Fruit fly (Drosophila melanogaster) whole organism, embryonic: ENCODE measurements around the gene CG5810.

Experiments used
- B-H1 ChIP-seq: fragments of 200-800 bp; sonication (Bioruptor generic); IDR thresholded peaks from 3 replicates; pipeline ENCODE4 v1.3.6; 2022; ENCODE audit warnings: missing biosample characterization, missing genetic modification characterization
- CG1024 ChIP-seq: fragments of 200-800 bp; sonication (Bioruptor generic); IDR thresholded peaks from 2 replicates; pipeline ENCODE4 v1.3.6; 2022; ENCODE audit warnings: missing biosample characterization, missing genetic modification characterization
- CG10366 ChIP-seq: fragments of 200-800 bp; sonication (Bioruptor generic); IDR thresholded peaks from 2 replicates; pipeline ENCODE4 v1.3.6; 2022; ENCODE audit warnings: missing biosample characterization, missing genetic modification characterization
- CG10462 ChIP-seq: fragments of 200-800 bp; sonication (Bioruptor generic); optimal IDR thresholded peaks from 2 replicates; lab custom pipeline; 2016; ENCODE audit warnings: missing biosample characterization, missing genetic modification characterization
- CG10979 ChIP-seq: fragments of 200-800 bp; sonication (Bioruptor generic); optimal IDR thresholded peaks from 2 replicates; lab custom pipeline; 2018; ENCODE audit warnings: missing biosample characterization, mild to moderate bottlenecking, missing genetic modification characterization, moderate library complexity
- CG12236 ChIP-seq: fragments of 200-800 bp; sonication (Bioruptor generic); optimal IDR thresholded peaks from 2 replicates; lab custom pipeline; 2016; ENCODE audit warnings: missing biosample characterization, missing genetic modification characterization
- CG1603 ChIP-seq: fragments of 200-800 bp; sonication (Bioruptor generic); optimal IDR thresholded peaks from 2 replicates; lab custom pipeline; 2019; ENCODE audit warnings: missing biosample characterization, mild to moderate bottlenecking, missing genetic modification characterization, moderate library complexity
- CG18599 ChIP-seq: fragments of 200-800 bp; sonication (Bioruptor generic); optimal IDR thresholded peaks from 3 replicates; lab custom pipeline; 2017; ENCODE audit warnings: missing biosample characterization, missing genetic modification characterization, mild to moderate bottlenecking, moderate library complexity, missing genetic modification reagents
- CG18764 ChIP-seq: fragments of 200-800 bp; sonication (Bioruptor generic); optimal IDR thresholded peaks from 3 replicates; lab custom pipeline; 2016; ENCODE audit warnings: missing biosample characterization, missing genetic modification characterization
- CG34376 ChIP-seq: fragments of 200-800 bp; sonication (Bioruptor generic); optimal IDR thresholded peaks from 2 replicates; lab custom pipeline; 2018; ENCODE audit warnings: missing biosample characterization, mild to moderate bottlenecking, missing genetic modification characterization
- CG3838 ChIP-seq: fragments of 200-800 bp; sonication (Bioruptor generic); optimal IDR thresholded peaks from 3 replicates; lab custom pipeline; 2016; ENCODE audit warnings: missing biosample characterization, missing genetic modification characterization
- CG4404 ChIP-seq: fragments of 200-800 bp; sonication (Bioruptor generic); IDR thresholded peaks from 2 replicates; pipeline ENCODE4 v1.3.6; 2022; ENCODE audit warnings: missing biosample characterization, missing genetic modification characterization
- CG4820 ChIP-seq: fragments of 200-800 bp; sonication (Bioruptor generic); optimal IDR thresholded peaks from 3 replicates; lab custom pipeline; 2016; ENCODE audit warnings: missing biosample characterization, missing genetic modification characterization
- CG6175 ChIP-seq: fragments of 200-800 bp; sonication (Bioruptor generic); IDR thresholded peaks from 3 replicates; pipeline ENCODE4 v1.3.6; 2022; ENCODE audit warnings: missing biosample characterization, missing genetic modification characterization
- CG7357 ChIP-seq: fragments of 200-800 bp; sonication (Bioruptor generic); IDR thresholded peaks from 3 replicates; pipeline ENCODE4 v1.3.6; 2022; ENCODE audit warnings: missing biosample characterization, missing genetic modification characterization
- CG8944 ChIP-seq: fragments of 200-800 bp; sonication (Bioruptor generic); optimal IDR thresholded peaks from 3 replicates; lab custom pipeline; 2016; ENCODE audit warnings: missing biosample characterization, missing genetic modification characterization
- CG9437 ChIP-seq: fragments of 200-800 bp; sonication (Bioruptor generic); optimal IDR thresholded peaks from 2 replicates; lab custom pipeline; 2018; ENCODE audit warnings: missing biosample characterization, mild to moderate bottlenecking, missing genetic modification characterization
- CG9932 ChIP-seq: fragments of 200-800 bp; sonication (Bioruptor generic); IDR thresholded peaks from 2 replicates; pipeline ENCODE4 v1.3.6; 2022; ENCODE audit warnings: missing biosample characterization, missing genetic modification characterization
- HLH54F ChIP-seq: fragments of 200-800 bp; sonication (Bioruptor generic); optimal IDR thresholded peaks from 3 replicates; lab custom pipeline; 2016; ENCODE audit warnings: missing biosample characterization, missing genetic modification characterization
- Hr39 ChIP-seq: fragments of >200 bp; optimal IDR thresholded peaks from 2 replicates; lab custom pipeline; 2017
- NC2β ChIP-seq: fragments of 200-800 bp; sonication (Bioruptor generic); optimal IDR thresholded peaks from 2 replicates; lab custom pipeline; 2016; ENCODE audit warnings: missing biosample characterization, missing genetic modification characterization
- Xbp1 ChIP-seq: fragments of 200-800 bp; sonication (Bioruptor generic); optimal IDR thresholded peaks from 3 replicates; lab custom pipeline; 2016; ENCODE audit warnings: missing biosample characterization, mild to moderate bottlenecking, missing genetic modification characterization
- ab ChIP-seq: fragments of 200-800 bp; sonication (Bioruptor generic); optimal IDR thresholded peaks from 2 replicates; lab custom pipeline; 2016; ENCODE audit warnings: missing biosample characterization, missing genetic modification characterization
- al ChIP-seq: fragments of 200-800 bp; sonication (Bioruptor generic); IDR thresholded peaks from 2 replicates; pipeline ENCODE4 v1.3.6; 2022; ENCODE audit warnings: missing biosample characterization, missing genetic modification characterization
- bab2 ChIP-seq: fragments of 200-800 bp; sonication (Bioruptor generic); optimal IDR thresholded peaks from 2 replicates; lab custom pipeline; 2016; ENCODE audit warnings: missing biosample characterization, missing genetic modification characterization
- bbx ChIP-seq: fragments of 200-800 bp; sonication (Bioruptor generic); IDR thresholded peaks from 2 replicates; pipeline ENCODE4 v1.3.6; 2022; ENCODE audit warnings: missing biosample characterization, missing genetic modification characterization; ENCODE audit not compliant: partially characterized antibody
- bsh ChIP-seq, 2 experiments: fragments of 200-800 bp; sonication (Bioruptor generic); optimal IDR thresholded peaks; 2 replicates each; lab custom pipeline; 2017 to 2018; ENCODE audit warnings: mild to moderate bottlenecking in 2 of 2, missing biosample characterization in 2 of 2, missing genetic modification characterization in 2 of 2, moderate library complexity in 1 of 2
- cad ChIP-seq: fragments of >200 bp; optimal IDR thresholded peaks from 2 replicates; lab custom pipeline; 2017; ENCODE audit warnings: missing biosample characterization, missing genetic modification characterization
- crp ChIP-seq, 2 experiments: fragments of 200-800 bp; sonication (Bioruptor generic); optimal IDR thresholded peaks; 2 replicates in 1 of 2; 3 replicates in 1 of 2; lab custom pipeline; 2017; ENCODE audit warnings: missing biosample characterization in 2 of 2, missing genetic modification characterization in 2 of 2, mild to moderate bottlenecking in 1 of 2, moderate library complexity in 1 of 2
- dm ChIP-seq: fragments of 200-800 bp; sonication (Bioruptor generic); optimal IDR thresholded peaks from 3 replicates; lab custom pipeline; 2016; ENCODE audit warnings: missing biosample characterization, missing genetic modification characterization
- dysf ChIP-seq: fragments of 200-800 bp; sonication (Bioruptor generic); IDR thresholded peaks from 3 replicates; pipeline ENCODE4 v1.3.6; 2022; ENCODE audit warnings: missing biosample characterization, missing genetic modification characterization
- en ChIP-seq: fragments of 200-800 bp; sonication (Bioruptor generic); optimal IDR thresholded peaks from 2 replicates; lab custom pipeline; 2016; ENCODE audit warnings: missing biosample characterization, missing genetic modification characterization
- esg ChIP-seq: fragments of 200-800 bp; sonication (Bioruptor generic); conservative IDR thresholded peaks from 2 replicates; pipeline ENCODE4 v1.3.6; 2022; ENCODE audit warnings: missing biosample characterization, missing genetic modification characterization
- gcm2 ChIP-seq: fragments of 200-800 bp; sonication (Bioruptor generic); optimal IDR thresholded peaks from 2 replicates; lab custom pipeline; 2016; ENCODE audit warnings: missing biosample characterization, missing genetic modification characterization
- grau ChIP-seq: fragments of 200-800 bp; optimal IDR thresholded peaks from 3 replicates; lab custom pipeline; 2019; ENCODE audit warnings: missing biosample characterization, mild to moderate bottlenecking, missing genetic modification characterization, moderate library complexity
- h ChIP-seq: fragments of >200 bp; optimal IDR thresholded peaks from 2 replicates; lab custom pipeline; 2017
- insv ChIP-seq, 2 experiments: fragments of 200-800 bp; sonication (Bioruptor generic); optimal IDR thresholded peaks; 3 replicates each; lab custom pipeline; 2016 to 2018; ENCODE audit warnings: missing biosample characterization in 2 of 2, missing genetic modification characterization in 2 of 2
- kah ChIP-seq: fragments of 200-800 bp; sonication (Bioruptor generic); optimal IDR thresholded peaks from 2 replicates; lab custom pipeline; 2018; ENCODE audit warnings: missing biosample characterization, mild to moderate bottlenecking, missing genetic modification characterization
- knrl ChIP-seq: fragments of 200-800 bp; sonication (Bioruptor generic); IDR thresholded peaks from 3 replicates; pipeline ENCODE4 v1.3.6; 2022; ENCODE audit warnings: missing biosample characterization, missing genetic modification characterization; ENCODE audit not compliant: partially characterized antibody
- lilli ChIP-seq: fragments of 200-800 bp; sonication (Bioruptor generic); optimal IDR thresholded peaks from 3 replicates; lab custom pipeline; 2016; ENCODE audit warnings: missing biosample characterization, missing genetic modification characterization
- lmd ChIP-seq: fragments of 200-800 bp; sonication (Bioruptor generic); IDR thresholded peaks from 2 replicates; pipeline ENCODE4 v1.3.6; 2022; ENCODE audit warnings: missing biosample characterization, missing genetic modification characterization
- nau ChIP-seq: fragments of 200-800 bp; sonication (Bioruptor generic); optimal IDR thresholded peaks from 3 replicates; lab custom pipeline; 2017; ENCODE audit warnings: missing biosample characterization, mild to moderate bottlenecking, missing genetic modification characterization, missing genetic modification reagents
- repo ChIP-seq: fragments of 200-800 bp; sonication (Bioruptor generic); optimal IDR thresholded peaks from 2 replicates; lab custom pipeline; 2016; ENCODE audit warnings: missing biosample characterization, missing genetic modification characterization
- ro ChIP-seq: fragments of 200-800 bp; sonication (Bioruptor generic); IDR thresholded peaks from 2 replicates; pipeline ENCODE4 v1.3.6; 2022; ENCODE audit warnings: missing biosample characterization, missing genetic modification characterization
- sc ChIP-seq, 3 experiments: fragments of >200 bp in 2 of 3; fragments of 200-800 bp in 1 of 3; sonication (Bioruptor generic) in 1 of 3; optimal IDR thresholded peaks; 2 replicates in 2 of 3; 3 replicates in 1 of 3; lab custom pipeline; 2017; ENCODE audit warnings: mild to moderate bottlenecking in 1 of 3, missing biosample characterization in 1 of 3, missing genetic modification characterization in 1 of 3, missing genetic modification reagents in 1 of 3
- scrt ChIP-seq: fragments of 200-800 bp; sonication (Bioruptor generic); optimal IDR thresholded peaks from 2 replicates; lab custom pipeline; 2018; ENCODE audit warnings: missing biosample characterization, mild to moderate bottlenecking, missing genetic modification characterization, moderate library complexity
- slbo ChIP-seq: fragments of 200-800 bp; sonication (Bioruptor generic); IDR thresholded peaks from 2 replicates; pipeline ENCODE4 v1.3.6; 2022; ENCODE audit warnings: missing biosample characterization, missing genetic modification characterization
- slp2 ChIP-seq: fragments of 200-800 bp; sonication (Bioruptor generic); optimal IDR thresholded peaks from 2 replicates; lab custom pipeline; 2016; ENCODE audit warnings: missing biosample characterization, missing genetic modification characterization
- stc ChIP-seq: fragments of 200-800 bp; sonication (Bioruptor generic); IDR thresholded peaks from 2 replicates; pipeline ENCODE4 v1.3.6; 2022; ENCODE audit warnings: missing biosample characterization, missing genetic modification characterization
- tin ChIP-seq: fragments of 200-800 bp; sonication (Bioruptor generic); optimal IDR thresholded peaks from 3 replicates; lab custom pipeline; 2016; ENCODE audit warnings: missing biosample characterization, missing genetic modification characterization
- vnd ChIP-seq: fragments of 200-800 bp; sonication (Bioruptor generic); IDR thresholded peaks from 3 replicates; pipeline ENCODE4 v1.3.6; 2022; ENCODE audit warnings: missing biosample characterization, missing genetic modification characterization; ENCODE audit not compliant: partially characterized antibody
- zfh1 ChIP-seq: fragments of 200-800 bp; sonication (Bioruptor generic); IDR thresholded peaks from 3 replicates; pipeline ENCODE4 v1.3.6; 2022; ENCODE audit warnings: missing biosample characterization, missing genetic modification characterization

Gene CG5810

DNA sequence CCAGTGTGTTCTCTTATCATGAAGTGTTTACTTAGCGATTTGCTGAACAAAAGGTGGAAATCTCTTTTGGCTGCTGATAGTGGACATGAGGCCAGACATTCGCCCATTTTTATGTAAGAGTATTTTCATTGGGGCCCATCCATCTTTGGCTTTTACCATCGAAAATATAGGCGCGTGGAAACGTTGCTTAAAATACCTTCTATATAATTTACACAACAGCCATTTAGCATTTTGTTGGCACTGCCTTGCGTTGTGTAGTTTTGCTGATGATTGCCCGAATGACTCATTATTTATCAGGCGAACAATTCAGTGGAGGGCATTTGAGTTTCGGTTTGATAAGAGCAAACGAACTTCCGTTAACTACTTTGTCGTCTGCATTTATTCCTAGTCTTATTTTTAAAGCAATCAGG, 2.0 kb upstream of the CG5810 start (continued):
- no peak for TF ChIP-seq bsh (GFP tag; optimal IDR thresholded peaks at IDR 0.05; lab: Kevin White, UChicago)
- no peak for TF ChIP-seq kah (GFP tag; lab: Kevin White, UChicago)
- no peak for TF ChIP-seq zfh1
- TF ChIP-seq cad = no peak
- no peak for TF ChIP-seq NC2β (GFP tag; lab: Kevin White, UChicago)
- no peak for TF ChIP-seq al (GFP tag; lab: Robert Waterston, UW)
- TF ChIP-seq esg (GFP tag; lab: Robert Waterston, UW) = peak; percentile 20; the same call in 1 of the 2 replicates
- peak; percentile 71 for TF ChIP-seq lilli (GFP tag; lab: Kevin White, UChicago)
- TF ChIP-seq Hr39 = no peak
- no peak for TF ChIP-seq gcm2 (GFP tag; lab: Kevin White, UChicago)
- TF ChIP-seq ro (GFP tag; lab: Robert Waterston, UW) = no peak
- peak; percentile 61 for TF ChIP-seq CG34376
- no peak for TF ChIP-seq knrl (GFP tag; lab: Robert Waterston, UW)
- peak; percentile 61 for TF ChIP-seq grau (tag; lab: Kevin White, UChicago)
- peak; percentile 21 for TF ChIP-seq scrt (GFP tag; lab: Kevin White, UChicago)
- no peak for TF ChIP-seq bbx (GFP tag; lab: Robert Waterston, UW)
- no peak for TF ChIP-seq crp (GFP tag; optimal IDR thresholded peaks at IDR 0.05; lab: Kevin White, UChicago)
- TF ChIP-seq ab = no peak
- peak; percentile 27; the same call in 1 of the 2 replicates for TF ChIP-seq lmd (GFP tag; lab: Robert Waterston, UW)
- peak; percentile 64 for TF ChIP-seq CG18599
- peak; percentile 17 for TF ChIP-seq bab2
- no peak for TF ChIP-seq CG1024
- peak; percentile 5 for TF ChIP-seq dm (GFP tag; lab: Kevin White, UChicago)
- TF ChIP-seq CG4404 (GFP tag; lab: Robert Waterston, UW) = no peak
- no peak for TF ChIP-seq vnd (GFP tag; lab: Robert Waterston, UW)
- TF ChIP-seq CG18764 = no peak
- TF ChIP-seq h = no peak
- 0 out of 3 replicates have a peak, but pooled peaks have one; percentile 41 for TF ChIP-seq CG6175 (GFP tag; lab: Robert Waterston, UW)
- TF ChIP-seq tin = no peak
- peak; percentile 38 for TF ChIP-seq Xbp1 (GFP tag; lab: Kevin White, UChicago)
- TF ChIP-seq HLH54F (GFP tag; lab: Kevin White, UChicago) = peak; percentile 59
- no peak for TF ChIP-seq B-H1 (GFP tag; lab: Robert Waterston, UW)
- no peak for TF ChIP-seq insv (GFP tag; optimal IDR thresholded peaks at IDR 0.05; lab: Kevin White, UChicago)
- no peak for TF ChIP-seq CG1603
- TF ChIP-seq CG9437 (GFP tag; lab: Kevin White, UChicago) = peak; percentile 9
- peak; percentile 66 for TF ChIP-seq slbo (GFP tag; lab: Robert Waterston, UW)
- 0 out of 2 replicates have a peak, but pooled peaks have one; percentile 41 for TF ChIP-seq CG10366 (GFP tag; lab: Robert Waterston, UW)
- TF ChIP-seq CG10979 = no peak
- peak; percentile 52; the same call in 2 of the 3 replicates for TF ChIP-seq dysf (GFP tag; lab: Robert Waterston, UW)
- TF ChIP-seq CG10462 (GFP tag; lab: Kevin White, UChicago) = no peak
- no peak for TF ChIP-seq stc (GFP tag; lab: Robert Waterston, UW)
- no peak for TF ChIP-seq CG3838
- TF ChIP-seq slp2 (GFP tag; lab: Kevin White, UChicago) = no peak
- peak; percentile 2 for TF ChIP-seq CG8944 (GFP tag; lab: Kevin White, UChicago)
- TF ChIP-seq CG4820 = no peak
- TF ChIP-seq CG7357 (GFP tag; lab: Robert Waterston, UW) = no peak
- TF ChIP-seq repo (GFP tag; lab: Kevin White, UChicago) = no peak
- TF ChIP-seq CG12236 (GFP tag; lab: Kevin White, UChicago) = no peak
- TF ChIP-seq en = no peak
- TF ChIP-seq sc (optimal IDR thresholded peaks at IDR 0.05; lab: Kevin White, UChicago) = no peak
- TF ChIP-seq sc (GFP tag; optimal IDR thresholded peaks at IDR 0.05; lab: Kevin White, UChicago) = no peak
- no peak for TF ChIP-seq nau
- peak; percentile 47 for TF ChIP-seq CG9932
